Fruit fly (Drosophila melanogaster) whole organism, pupa: ENCODE measurements around the gene mad2.

Experiments
- CG12605 ChIP-seq: fragments of 200-800 bp; sonication (Bioruptor generic); IDR thresholded peaks from 2 replicates; pipeline ENCODE4 v1.3.6; 2022; ENCODE audit warnings: missing biosample characterization, missing genetic modification characterization
- CG8159 ChIP-seq: fragments of 200-800 bp; sonication (Bioruptor generic); optimal IDR thresholded peaks from 3 replicates; lab custom pipeline; 2018; ENCODE audit warnings: missing biosample characterization, mild to moderate bottlenecking, missing genetic modification characterization, moderate library complexity
- CG8301 ChIP-seq: fragments of 200-800 bp; sonication (Bioruptor generic); optimal IDR thresholded peaks from 2 replicates; lab custom pipeline; 2018; ENCODE audit warnings: missing biosample characterization, mild to moderate bottlenecking, missing genetic modification characterization
- CG9948 ChIP-seq: fragments of 200-800 bp; sonication (Bioruptor generic); optimal IDR thresholded peaks from 2 replicates; lab custom pipeline; 2018; ENCODE audit warnings: missing biosample characterization, mild to moderate bottlenecking, missing genetic modification characterization, moderate library complexity
- EcR ChIP-seq: fragments of 200-800 bp; sonication (Bioruptor generic); optimal IDR thresholded peaks from 3 replicates; lab custom pipeline; 2019; ENCODE audit warnings: missing biosample characterization, missing genetic modification characterization, mild to moderate bottlenecking, moderate library complexity, missing genetic modification reagents
- Ets98B ChIP-seq: fragments of 200-800 bp; sonication (Bioruptor generic); IDR thresholded peaks from 2 replicates; pipeline ENCODE4 v1.3.6; 2022; ENCODE audit warnings: missing biosample characterization, missing genetic modification characterization
- Pif1A ChIP-seq: fragments of 200-800 bp; sonication (Bioruptor generic); optimal IDR thresholded peaks from 3 replicates; lab custom pipeline; 2016; ENCODE audit warnings: missing biosample characterization, missing genetic modification characterization
- Snoo ChIP-seq: fragments of 200-800 bp; sonication (Bioruptor generic); optimal IDR thresholded peaks from 3 replicates; lab custom pipeline; 2017; ENCODE audit warnings: missing biosample characterization, mild to moderate bottlenecking, missing genetic modification characterization, inconsistent platforms
- gl ChIP-seq: fragments of 200-800 bp; sonication (Bioruptor generic); optimal IDR thresholded peaks from 2 replicates; lab custom pipeline; 2018; ENCODE audit warnings: missing biosample characterization, mild to moderate bottlenecking, missing genetic modification characterization

DNA sequence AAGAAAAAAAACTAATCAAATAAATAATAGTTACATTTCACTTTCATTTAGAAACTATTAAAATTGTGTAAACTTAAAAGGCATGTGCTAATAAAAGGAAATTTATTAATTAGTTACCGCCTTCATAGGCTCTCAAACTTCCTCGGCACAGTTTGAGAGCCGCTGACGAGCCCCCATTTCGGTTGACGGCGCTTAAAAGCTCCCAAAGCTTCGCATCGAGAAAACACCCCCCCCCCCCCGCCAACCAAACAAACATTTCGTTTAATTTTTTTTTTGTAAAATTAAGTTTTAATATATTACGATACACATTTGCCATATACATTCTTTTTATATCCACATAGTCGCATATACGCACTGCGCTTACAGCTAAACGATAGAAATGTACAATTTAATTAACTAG lies 15.6 kb downstream of the mad2 start:
- no peak for TF ChIP-seq Ets98B
- TF ChIP-seq gl (tag; lab: Kevin White, UChicago), result no peak
- no peak for TF ChIP-seq Pif1A (GFP tag; lab: Kevin White, UChicago)
- TF ChIP-seq CG12605, result no peak
- TF ChIP-seq EcR (GFP tag; lab: Kevin White, UChicago), result no peak
- TF ChIP-seq CG8301, result no peak
- no peak for TF ChIP-seq CG9948 (tag; lab: Kevin White, UChicago)
- no peak for TF ChIP-seq CG8159
- TF ChIP-seq Snoo (tag; lab: Kevin White, UChicago), result no peak
